Fruit fly (Drosophila melanogaster): ENCODE measurements around the gene CG18787.

The CG18787 gene

DNA sequence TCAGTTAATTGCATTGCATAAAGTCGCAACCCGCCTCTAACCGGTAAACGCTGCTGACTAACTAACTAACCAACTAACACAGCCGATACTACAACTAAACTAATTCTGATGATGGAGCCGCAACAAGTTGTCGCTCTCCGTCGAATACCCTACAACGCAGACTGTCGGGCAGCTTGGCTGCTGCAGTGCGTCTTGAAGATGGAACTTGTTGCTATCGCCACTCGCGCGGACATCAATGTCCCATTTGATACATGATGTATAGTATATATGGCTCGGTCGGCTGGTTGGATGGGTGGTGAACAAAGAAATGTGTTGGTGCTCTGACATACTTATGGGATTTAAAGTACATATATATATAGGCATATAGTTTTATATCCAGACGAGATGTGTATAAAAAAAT, 26.4 kb upstream of the CG18787 start:
- TF ChIP-seq CG13204 (GFP tag; optimal IDR thresholded peaks at IDR 0.05) (peak; percentile 24), rn (GFP tag; IDR thresholded peaks at IDR 0.05) (no peak), CG32121 (GFP tag; IDR thresholded peaks at IDR 0.05) (peak; percentile 41; the same call in 1 of the 2 replicates), CG4496 (GFP tag; IDR thresholded peaks at IDR 0.05) (peak; percentile 80), CG15710 (tag; optimal IDR thresholded peaks at IDR 0.05) (peak; percentile 5), CG8159 (tag; optimal IDR thresholded peaks at IDR 0.05) (peak; percentile 5), Ets98B (GFP tag; IDR thresholded peaks at IDR 0.05) (peak; percentile 67), Pif1A (GFP tag; optimal IDR thresholded peaks at IDR 0.05) (no peak), CG8301 (tag; optimal IDR thresholded peaks at IDR 0.05) (peak; percentile 29), Pif1B (GFP tag; optimal IDR thresholded peaks at IDR 0.05) (no peak), CG34367 (tag; optimal IDR thresholded peaks at IDR 0.05) (no peak), CG17806 (tag; optimal IDR thresholded peaks at IDR 0.05) (no peak), CG14655 (GFP tag; optimal IDR thresholded peaks at IDR 0.05) (no peak), fd96Ca (GFP tag; IDR thresholded peaks at IDR 0.05) (peak; percentile 53; the same call in 1 of the 3 replicates), CG10348 (GFP tag; IDR thresholded peaks at IDR 0.05) (0 out of 2 replicates have a peak, but pooled peaks have one; percentile 7), EcR (GFP tag; optimal IDR thresholded peaks at IDR 0.05) (peak; percentile 66)

dm6 chr2L:12024104-12024503, 25.0 kb upstream of the CG18787 start:
- TF ChIP-seq Pif1A (GFP tag; optimal IDR thresholded peaks at IDR 0.05), result no peak
- no peak for TF ChIP-seq D1 (tag; optimal IDR thresholded peaks at IDR 0.05)
- TF ChIP-seq Ets98B (GFP tag; IDR thresholded peaks at IDR 0.05), result no peak
- TF ChIP-seq Pif1B (GFP tag; optimal IDR thresholded peaks at IDR 0.05), result no peak
- TF ChIP-seq CG14655 (GFP tag; optimal IDR thresholded peaks at IDR 0.05), result no peak
- no peak for TF ChIP-seq Snoo (tag; optimal IDR thresholded peaks at IDR 0.05)
- TF ChIP-seq rn (GFP tag; IDR thresholded peaks at IDR 0.05), result no peak
- TF ChIP-seq CG34367 (tag; optimal IDR thresholded peaks at IDR 0.05), result no peak
- TF ChIP-seq CG9948 (tag; optimal IDR thresholded peaks at IDR 0.05), result no peak
- no peak for TF ChIP-seq CG10348 (GFP tag; IDR thresholded peaks at IDR 0.05)
- TF ChIP-seq CG32121 (GFP tag; IDR thresholded peaks at IDR 0.05), result no peak
- TF ChIP-seq CG8301 (tag; optimal IDR thresholded peaks at IDR 0.05), result no peak

DNA sequence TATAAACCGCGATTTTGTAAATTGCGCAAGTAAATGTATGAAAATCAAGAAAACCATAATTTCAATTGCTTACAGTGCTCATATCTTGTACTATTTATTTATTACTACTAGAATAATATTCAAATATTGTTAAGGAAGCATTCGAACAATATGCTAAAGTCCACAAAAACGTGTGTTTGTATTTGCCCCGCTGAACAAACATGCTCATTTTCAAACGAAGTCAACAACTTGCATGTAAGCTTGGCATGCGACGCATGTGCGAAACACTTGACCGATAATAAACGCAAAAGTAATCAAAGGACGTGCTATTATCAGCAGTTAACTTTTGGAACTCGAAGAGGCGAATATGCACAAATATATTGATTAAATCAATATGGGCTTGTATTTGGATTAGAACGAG, 22.1 kb upstream of the CG18787 start:
- TF ChIP-seq CG4496 (GFP tag; IDR thresholded peaks at IDR 0.05) (no peak), EcR (GFP tag; optimal IDR thresholded peaks at IDR 0.05) (no peak), CG10348 (GFP tag; IDR thresholded peaks at IDR 0.05) (no peak), Pif1A (GFP tag; optimal IDR thresholded peaks at IDR 0.05) (no peak), rn (GFP tag; IDR thresholded peaks at IDR 0.05) (no peak), Ets98B (GFP tag; IDR thresholded peaks at IDR 0.05) (no peak), gl (tag; optimal IDR thresholded peaks at IDR 0.05) (no peak), CG12605 (GFP tag; IDR thresholded peaks at IDR 0.05) (no peak), CG34367 (tag; optimal IDR thresholded peaks at IDR 0.05) (no peak)

dm6 chr2L:12020735-12021134, 21.6 kb upstream of the CG18787 start, which contains the start of gene Wdr81:
Gene Wdr81, minus strand, starts transcription at chr2L:12020960.
- no peak for TF ChIP-seq fd96Ca (GFP tag; IDR thresholded peaks at IDR 0.05)
- TF ChIP-seq CG8159 (tag; optimal IDR thresholded peaks at IDR 0.05), result no peak
- TF ChIP-seq CG15710 (tag; optimal IDR thresholded peaks at IDR 0.05), result no peak
- no peak for TF ChIP-seq CG8301 (tag; optimal IDR thresholded peaks at IDR 0.05)
- TF ChIP-seq D1 (tag; optimal IDR thresholded peaks at IDR 0.05), result no peak
- TF ChIP-seq CG12605 (GFP tag; IDR thresholded peaks at IDR 0.05), result no peak
- no peak for TF ChIP-seq CG17806 (tag; optimal IDR thresholded peaks at IDR 0.05)
- no peak for TF ChIP-seq EcR (GFP tag; optimal IDR thresholded peaks at IDR 0.05)
- TF ChIP-seq rn (GFP tag; IDR thresholded peaks at IDR 0.05), result no peak
- no peak for TF ChIP-seq CG32121 (GFP tag; IDR thresholded peaks at IDR 0.05)
- TF ChIP-seq CG34367 (tag; optimal IDR thresholded peaks at IDR 0.05), result no peak
- TF ChIP-seq CG14655 (GFP tag; optimal IDR thresholded peaks at IDR 0.05), result no peak
- no peak for TF ChIP-seq CG4496 (GFP tag; IDR thresholded peaks at IDR 0.05)
- TF ChIP-seq Snoo (tag; optimal IDR thresholded peaks at IDR 0.05), result no peak
- no peak for TF ChIP-seq CG10348 (GFP tag; IDR thresholded peaks at IDR 0.05)
- no peak for TF ChIP-seq Ets98B (GFP tag; IDR thresholded peaks at IDR 0.05)

- TF ChIP-seq CG32121 (GFP tag; IDR thresholded peaks at IDR 0.05) (no peak; the same call in 1 of the 2 replicates), CG15710 (tag; optimal IDR thresholded peaks at IDR 0.05) (peak; percentile 30), CG9948 (tag; optimal IDR thresholded peaks at IDR 0.05) (no peak), CG10348 (GFP tag; IDR thresholded peaks at IDR 0.05) (no peak), Ets98B (GFP tag; IDR thresholded peaks at IDR 0.05) (no peak), D1 (tag; optimal IDR thresholded peaks at IDR 0.05) (no peak), CG4496 (GFP tag; IDR thresholded peaks at IDR 0.05) (peak; percentile 68), Pif1A (GFP tag; optimal IDR thresholded peaks at IDR 0.05) (peak; percentile 38), Pif1B (GFP tag; optimal IDR thresholded peaks at IDR 0.05) (peak; percentile 36), rn (GFP tag; IDR thresholded peaks at IDR 0.05) (no peak), EcR (GFP tag; optimal IDR thresholded peaks at IDR 0.05) (peak; percentile 100), gl (tag; optimal IDR thresholded peaks at IDR 0.05) (peak; percentile 85), CG8301 (tag; optimal IDR thresholded peaks at IDR 0.05) (peak; percentile 33), CG12605 (GFP tag; IDR thresholded peaks at IDR 0.05) (peak; percentile 42), Snoo (tag; optimal IDR thresholded peaks at IDR 0.05) (peak; percentile 62), CG34367 (tag; optimal IDR thresholded peaks at IDR 0.05) (peak; percentile 29), CG14655 (GFP tag; optimal IDR thresholded peaks at IDR 0.05) (no peak), CG8159 (tag; optimal IDR thresholded peaks at IDR 0.05) (peak; percentile 21), CG13204 (GFP tag; optimal IDR thresholded peaks at IDR 0.05) (peak; percentile 98), fd96Ca (GFP tag; IDR thresholded peaks at IDR 0.05) (peak; percentile 67; the same call in 2 of the 3 replicates), CG17806 (tag; optimal IDR thresholded peaks at IDR 0.05) (peak; percentile 32)
These were observed 14.7 kb upstream of the CG18787 start for dm6 chr2L:12013741-12014393.

Data from whole organism, pupa.